Fruit fly (Drosophila melanogaster) whole organism, embryonic: ENCODE results near the gene Sgsh.

Source experiments
- ATbp ChIP-seq: fragments of 200-800 bp; sonication (Bioruptor generic); optimal IDR thresholded peaks from 2 replicates; lab custom pipeline; 2017; ENCODE audit warnings: missing biosample characterization, mild to moderate bottlenecking, missing genetic modification characterization, missing genetic modification reagents
- Ada2b ChIP-seq: fragments of 200-800 bp; sonication (Bioruptor generic); IDR thresholded peaks from 2 replicates; pipeline ENCODE4 v1.3.6; 2022; ENCODE audit warnings: missing biosample characterization, missing genetic modification characterization
- Adf1 ChIP-seq: fragments of 200-800 bp; sonication (Bioruptor generic); IDR thresholded peaks from 2 replicates; pipeline ENCODE4 v1.3.6; 2022; ENCODE audit warnings: missing biosample characterization, missing genetic modification characterization
- Aef1 ChIP-seq: fragments of 200-800 bp; sonication (Bioruptor generic); IDR thresholded peaks from 3 replicates; pipeline ENCODE4 v1.3.6; 2022; ENCODE audit warnings: missing biosample characterization, missing genetic modification characterization
- Asciz ChIP-seq: fragments of 200-800 bp; sonication (Bioruptor generic); optimal IDR thresholded peaks from 2 replicates; lab custom pipeline; 2017; ENCODE audit warnings: missing biosample characterization, mild to moderate bottlenecking, missing genetic modification characterization, missing genetic modification reagents
- Atf3 ChIP-seq: fragments of 200-800 bp; sonication (Bioruptor generic); optimal IDR thresholded peaks from 3 replicates; lab custom pipeline; 2016; ENCODE audit warnings: missing biosample characterization, missing genetic modification characterization
- Awh ChIP-seq: fragments of 200-800 bp; sonication (Bioruptor generic); IDR thresholded peaks from 2 replicates; pipeline ENCODE4, ENCODE4 v1.3.6; 2022; ENCODE audit warnings: missing biosample characterization, missing genetic modification characterization
- B-H2 ChIP-seq: fragments of 200-800 bp; sonication (Bioruptor generic); optimal IDR thresholded peaks from 2 replicates; lab custom pipeline; 2018; ENCODE audit warnings: missing biosample characterization, mild to moderate bottlenecking, missing genetic modification characterization
- CG10147 ChIP-seq: fragments of 200-800 bp; sonication (Bioruptor generic); optimal IDR thresholded peaks from 2 replicates; lab custom pipeline; 2019; ENCODE audit warnings: missing biosample characterization, mild to moderate bottlenecking, missing genetic modification characterization, moderate library complexity
- CG13287 ChIP-seq: fragments of 200-800 bp; sonication (Bioruptor generic); IDR thresholded peaks from 2 replicates; pipeline ENCODE4 v1.3.6; 2022; ENCODE audit warnings: missing biosample characterization, missing genetic modification characterization; ENCODE audit not compliant: partially characterized antibody
- CG14965 ChIP-seq: fragments of 200-800 bp; sonication (Bioruptor generic); optimal IDR thresholded peaks from 2 replicates; lab custom pipeline; 2016; ENCODE audit warnings: missing biosample characterization, missing genetic modification characterization, borderline replicate concordance
- CG15269 ChIP-seq: fragments of 200-800 bp; sonication (Bioruptor generic); optimal IDR thresholded peaks from 2 replicates; lab custom pipeline; 2018; ENCODE audit warnings: missing biosample characterization, mild to moderate bottlenecking, missing genetic modification characterization, moderate library complexity
- CG17385 ChIP-seq: fragments of 200-800 bp; sonication (Bioruptor generic); optimal IDR thresholded peaks from 3 replicates; lab custom pipeline; 2018; ENCODE audit warnings: missing biosample characterization, mild to moderate bottlenecking, missing genetic modification characterization
- CG17912 ChIP-seq: fragments of 200-800 bp; sonication (Bioruptor generic); optimal IDR thresholded peaks from 2 replicates; lab custom pipeline; 2018; ENCODE audit warnings: missing biosample characterization, mild to moderate bottlenecking, missing genetic modification characterization
- CG30431 ChIP-seq: fragments of 200-800 bp; sonication (Bioruptor generic); optimal IDR thresholded peaks from 2 replicates; lab custom pipeline; 2017; ENCODE audit warnings: missing biosample characterization, missing genetic modification characterization
- CG32767 ChIP-seq: fragments of 200-800 bp; sonication (Bioruptor generic); IDR thresholded peaks from 2 replicates; pipeline ENCODE4 v1.3.6; 2022; ENCODE audit warnings: missing biosample characterization, missing genetic modification characterization
- CG32772 ChIP-seq: fragments of 200-800 bp; sonication (Bioruptor generic); IDR thresholded peaks from 2 replicates; pipeline ENCODE4 v1.3.6; 2022; ENCODE audit warnings: missing biosample characterization, missing genetic modification characterization
- CG34224 ChIP-seq: fragments of 200-800 bp; sonication (Bioruptor generic); IDR thresholded peaks from 3 replicates; pipeline ENCODE4 v1.3.6; 2022; ENCODE audit warnings: missing biosample characterization, missing genetic modification characterization; ENCODE audit not compliant: partially characterized antibody
- CG43689 ChIP-seq: fragments of 200-800 bp; sonication (Bioruptor generic); IDR thresholded peaks from 2 replicates; pipeline ENCODE4 v1.3.6; 2022; ENCODE audit warnings: missing biosample characterization, missing genetic modification characterization
- CG7556 ChIP-seq: fragments of 200-800 bp; sonication (Bioruptor generic); optimal IDR thresholded peaks from 2 replicates; lab custom pipeline; 2017; ENCODE audit warnings: missing biosample characterization, mild to moderate bottlenecking, missing genetic modification characterization
- CG8290 ChIP-seq, 3 experiments: fragments of 200-800 bp; sonication (Bioruptor generic); optimal IDR thresholded peaks; 2 replicates each; lab custom pipeline; 2016 to 2019; ENCODE audit warnings: missing biosample characterization in 3 of 3, missing genetic modification characterization in 3 of 3, mild to moderate bottlenecking in 2 of 3, moderate library complexity in 1 of 3
- CG9727 ChIP-seq: fragments of 200-800 bp; sonication (Bioruptor generic); optimal IDR thresholded peaks from 3 replicates; lab custom pipeline; 2017; ENCODE audit warnings: missing biosample characterization, mild to moderate bottlenecking, missing genetic modification characterization
- CG9932 ChIP-seq: fragments of 200-800 bp; sonication (Bioruptor generic); IDR thresholded peaks from 2 replicates; pipeline ENCODE4 v1.3.6; 2022; ENCODE audit warnings: missing biosample characterization, missing genetic modification characterization
- Dbx ChIP-seq: fragments of 200-800 bp; sonication (Bioruptor generic); IDR thresholded peaks from 3 replicates; pipeline ENCODE4 v1.3.6; 2022; ENCODE audit warnings: missing biosample characterization, missing genetic modification characterization
- Deaf1 ChIP-seq: fragments of 200-800 bp; optimal IDR thresholded peaks from 3 replicates; lab custom pipeline; 2019; ENCODE audit warnings: missing biosample characterization, mild to moderate bottlenecking, missing genetic modification characterization, moderate library complexity
- Drgx ChIP-seq: fragments of 200-800 bp; sonication (Bioruptor generic); IDR thresholded peaks from 2 replicates; pipeline ENCODE4 v1.3.6; 2022; ENCODE audit warnings: missing biosample characterization, missing genetic modification characterization
- Ets65A ChIP-seq: fragments of 200-800 bp; sonication (Bioruptor generic); peaks from one replicate; lab custom pipeline; 2016; ENCODE audit warnings: missing biosample characterization, missing genetic modification characterization
- Ets97D ChIP-seq: fragments of 200-800 bp; sonication (Bioruptor generic); optimal IDR thresholded peaks from 3 replicates; lab custom pipeline; 2016; ENCODE audit warnings: missing biosample characterization, missing genetic modification characterization
- HLH3B ChIP-seq: fragments of 200-800 bp; sonication (Bioruptor generic); IDR thresholded peaks from 2 replicates; pipeline ENCODE4 v1.3.6; 2022; ENCODE audit warnings: missing biosample characterization, missing genetic modification characterization
- HmgD ChIP-seq: fragments of 200-800 bp; sonication (Bioruptor generic); optimal IDR thresholded peaks from 3 replicates; lab custom pipeline; 2016; ENCODE audit warnings: missing biosample characterization, missing genetic modification characterization
- NFAT ChIP-seq: fragments of 200-800 bp; sonication (Bioruptor generic); IDR thresholded peaks from 2 replicates; pipeline ENCODE4 v1.3.6; 2022; ENCODE audit warnings: missing biosample characterization, missing genetic modification characterization
- Nf-YB ChIP-seq: fragments of 200-800 bp; sonication (Bioruptor generic); optimal IDR thresholded peaks from 3 replicates; lab custom pipeline; 2019; ENCODE audit warnings: missing biosample characterization, mild to moderate bottlenecking, missing genetic modification characterization, moderate library complexity
- PHDP ChIP-seq: fragments of 200-800 bp; sonication (Bioruptor generic); optimal IDR thresholded peaks from 3 replicates; lab custom pipeline; 2018; ENCODE audit warnings: missing biosample characterization, mild to moderate bottlenecking, missing genetic modification characterization, moderate library complexity
- Rfx ChIP-seq: fragments of 200-800 bp; sonication (Bioruptor generic); IDR thresholded peaks from 2 replicates; pipeline ENCODE4 v1.3.6; 2022; ENCODE audit warnings: missing biosample characterization, missing genetic modification characterization
- Sry-δ ChIP-seq: fragments of 200-800 bp; sonication (Bioruptor generic); optimal IDR thresholded peaks from 2 replicates; lab custom pipeline; 2016; ENCODE audit warnings: missing biosample characterization, missing genetic modification characterization
- Vsx1 ChIP-seq: fragments of 200-800 bp; sonication (Bioruptor generic); optimal IDR thresholded peaks from 2 replicates; lab custom pipeline; 2017; ENCODE audit warnings: missing biosample characterization, mild to moderate bottlenecking, missing genetic modification characterization, missing genetic modification reagents
- abd-A ChIP-seq: fragments of 200-800 bp; sonication (Bioruptor generic); optimal IDR thresholded peaks from 3 replicates; lab custom pipeline; 2019; ENCODE audit warnings: missing biosample characterization, mild to moderate bottlenecking, missing genetic modification characterization, moderate library complexity
- chinmo ChIP-seq: fragments of 200-800 bp; sonication (Bioruptor generic); IDR thresholded peaks from 4 replicates; pipeline ENCODE4 v1.3.6; 2022; ENCODE audit warnings: missing biosample characterization, missing genetic modification characterization; ENCODE audit not compliant: partially characterized antibody
- ci ChIP-seq: fragments of 200-800 bp; sonication (Bioruptor generic); IDR thresholded peaks from 3 replicates; pipeline ENCODE4 v1.3.6; 2022; ENCODE audit warnings: missing biosample characterization, missing genetic modification characterization
- fd3F ChIP-seq: fragments of 200-800 bp; sonication (Bioruptor generic); optimal IDR thresholded peaks from 2 replicates; lab custom pipeline; 2018; ENCODE audit warnings: missing biosample characterization, mild to moderate bottlenecking, missing genetic modification characterization, moderate library complexity
- gsb-n ChIP-seq: fragments of 200-800 bp; sonication (Bioruptor generic); optimal IDR thresholded peaks from 3 replicates; lab custom pipeline; 2018; ENCODE audit warnings: missing biosample characterization, mild to moderate bottlenecking, missing genetic modification characterization
- her ChIP-seq: fragments of 200-800 bp; sonication (Bioruptor generic); optimal IDR thresholded peaks from 2 replicates; lab custom pipeline; 2016; ENCODE audit warnings: missing biosample characterization, missing genetic modification characterization
- luna ChIP-seq: fragments of 200-800 bp; sonication (Bioruptor generic); optimal IDR thresholded peaks from 2 replicates; lab custom pipeline; 2016; ENCODE audit warnings: missing biosample characterization, missing genetic modification characterization
- odd ChIP-seq: fragments of 200-800 bp; sonication (Bioruptor generic); optimal IDR thresholded peaks from 2 replicates; lab custom pipeline; 2017; ENCODE audit warnings: missing biosample characterization, mild to moderate bottlenecking, missing genetic modification characterization
- onecut ChIP-seq: fragments of 200-800 bp; sonication (Bioruptor generic); IDR thresholded peaks from 2 replicates; pipeline ENCODE4 v1.3.6; 2022; ENCODE audit warnings: missing biosample characterization, missing genetic modification characterization
- sob ChIP-seq: fragments of 200-800 bp; sonication (Bioruptor generic); IDR thresholded peaks from 2 replicates; pipeline ENCODE4 v1.3.6; 2022; ENCODE audit warnings: missing biosample characterization, missing genetic modification characterization
- sug ChIP-seq: fragments of 200-800 bp; optimal IDR thresholded peaks from 2 replicates; lab custom pipeline; 2019; ENCODE audit warnings: missing biosample characterization, mild to moderate bottlenecking, missing genetic modification characterization, moderate library complexity
- trh ChIP-seq: fragments of 200-800 bp; sonication (Bioruptor generic); optimal IDR thresholded peaks from 2 replicates; lab custom pipeline; 2016; ENCODE audit warnings: missing biosample characterization, missing genetic modification characterization
- twi ChIP-seq: fragments of 200-800 bp; optimal IDR thresholded peaks from 2 replicates; lab custom pipeline; 2019; ENCODE audit warnings: missing biosample characterization, mild to moderate bottlenecking, missing genetic modification characterization, moderate library complexity
- wdn ChIP-seq: fragments of 200-800 bp; sonication (Bioruptor generic); IDR thresholded peaks from 2 replicates; pipeline ENCODE4 v1.3.6; 2022; ENCODE audit warnings: missing biosample characterization, missing genetic modification characterization

The Sgsh gene

dm6 chr3R:18918872-18919339 is 6.2 kb upstream of the Sgsh start (continued):
- peak; percentile 39 for TF ChIP-seq B-H2 (GFP tag; lab: Kevin White, UChicago)
- no peak for TF ChIP-seq CG15269 (tag; lab: Kevin White, UChicago)
- no peak for TF ChIP-seq PHDP (tag; lab: Kevin White, UChicago)
- peak; percentile 5 for TF ChIP-seq Nf-YB (GFP tag; lab: Kevin White, UChicago)
- TF ChIP-seq CG17912 (GFP tag; lab: Kevin White, UChicago), result no peak
- peak; percentile 43; the same call in 2 of the 3 replicates for TF ChIP-seq Aef1 (GFP tag; lab: Robert Waterston, UW)
- no peak for TF ChIP-seq ci (GFP tag; lab: Robert Waterston, UW)
- peak; percentile 86; the same call in 2 of the 4 replicates for TF ChIP-seq chinmo (GFP tag; lab: Robert Waterston, UW)
- no peak for TF ChIP-seq Sry-δ (GFP tag; lab: Kevin White, UChicago)
- TF ChIP-seq fd3F (GFP tag; lab: Kevin White, UChicago), result no peak
- TF ChIP-seq her (GFP tag; lab: Kevin White, UChicago), result no peak
- TF ChIP-seq twi, result peak; percentile 51
- TF ChIP-seq Ada2b (GFP tag; lab: Robert Waterston, UW), result no peak
- no peak for TF ChIP-seq HmgD (GFP tag; lab: Kevin White, UChicago)
- no peak for TF ChIP-seq CG8290 (GFP tag; optimal IDR thresholded peaks at IDR 0.05; lab: Kevin White, UChicago)
- peak in 1 of 2 experiments; percentile 51 for TF ChIP-seq CG8290 (tag; optimal IDR thresholded peaks at IDR 0.05; lab: Kevin White, UChicago)
- TF ChIP-seq gsb-n (tag; lab: Kevin White, UChicago), result no peak
- TF ChIP-seq CG7556 (GFP tag; lab: Kevin White, UChicago), result peak; percentile 4
- peak; percentile 30 for TF ChIP-seq CG17385 (GFP tag; lab: Kevin White, UChicago)
- TF ChIP-seq sob (GFP tag; lab: Robert Waterston, UW), result 0 out of 2 replicates have a peak, but pooled peaks have one; percentile 13
- TF ChIP-seq CG10147 (GFP tag; lab: Kevin White, UChicago), result no peak
- no peak; the same call in 1 of the 2 replicates for TF ChIP-seq CG13287 (GFP tag; lab: Robert Waterston, UW)
- TF ChIP-seq trh (GFP tag; lab: Kevin White, UChicago), result no peak
- peak; percentile 49 for TF ChIP-seq CG9727 (GFP tag; lab: Kevin White, UChicago)
- no peak for TF ChIP-seq HLH3B (GFP tag; lab: Robert Waterston, UW)
- TF ChIP-seq Deaf1 (tag; lab: Kevin White, UChicago), result peak; percentile 46
- TF ChIP-seq CG30431, result no peak
- TF ChIP-seq Asciz (GFP tag; lab: Kevin White, UChicago), result no peak
- peak; percentile 95 for TF ChIP-seq sug (tag; lab: Kevin White, UChicago)
- peak; percentile 96 for TF ChIP-seq Vsx1
- 0 out of 2 replicates have a peak, but pooled peaks have one; percentile 40 for TF ChIP-seq Adf1 (GFP tag; lab: Robert Waterston, UW)
- TF ChIP-seq CG32767 (GFP tag; lab: Robert Waterston, UW), result peak; percentile 10; the same call in 1 of the 2 replicates
- TF ChIP-seq CG9932 (GFP tag; lab: Robert Waterston, UW), result 0 out of 2 replicates have a peak, but pooled peaks have one; percentile 25
- TF ChIP-seq odd, result peak; percentile 7
- TF ChIP-seq CG14965, result no peak
- peak; percentile 29; the same call in 1 of the 2 replicates for TF ChIP-seq Drgx (GFP tag; lab: Robert Waterston, UW)
- TF ChIP-seq Ets97D (GFP tag; lab: Kevin White, UChicago), result no peak
- peak; percentile 51; the same call in 1 of the 2 replicates for TF ChIP-seq CG32772
- peak; percentile 32; the same call in 1 of the 2 replicates for TF ChIP-seq Rfx (GFP tag; lab: Robert Waterston, UW)
- no peak for TF ChIP-seq CG43689
- TF ChIP-seq wdn (GFP tag; lab: Robert Waterston, UW), result peak; percentile 30; the same call in 1 of the 2 replicates
- no peak for TF ChIP-seq ATbp (GFP tag; lab: Kevin White, UChicago)
- no peak for TF ChIP-seq onecut (GFP tag; lab: Robert Waterston, UW)
- TF ChIP-seq luna (GFP tag; lab: Kevin White, UChicago), result peak; percentile 11
- TF ChIP-seq Atf3, result no peak
- TF ChIP-seq NFAT (GFP tag; lab: Robert Waterston, UW), result peak; percentile 84
- peak; percentile 62; the same call in 1 of the 2 replicates for TF ChIP-seq Awh (GFP tag; lab: Robert Waterston, UW)
- TF ChIP-seq Dbx, result peak; percentile 51; the same call in 1 of the 3 replicates
- no peak for TF ChIP-seq CG34224
- peak; percentile 85 for TF ChIP-seq abd-A (tag; lab: Kevin White, UChicago)
- TF ChIP-seq Ets65A, result no peak
